Worm (Caenorhabditis elegans) whole organism, L2 larva: ENCODE results near the gene pho-12.

Source experiments
- crh-2 ChIP-seq: sonication (generic microtip); optimal IDR thresholded peaks from 2 replicates; lab custom pipeline; 2017; ENCODE audit warnings: missing biosample characterization, missing genetic modification characterization
- nhr-11 ChIP-seq: fragments of 150-350 bp; optimal IDR thresholded peaks from 2 replicates; lab custom pipeline; 2014; ENCODE audit warnings: missing biosample characterization, missing genetic modification characterization

DNA sequence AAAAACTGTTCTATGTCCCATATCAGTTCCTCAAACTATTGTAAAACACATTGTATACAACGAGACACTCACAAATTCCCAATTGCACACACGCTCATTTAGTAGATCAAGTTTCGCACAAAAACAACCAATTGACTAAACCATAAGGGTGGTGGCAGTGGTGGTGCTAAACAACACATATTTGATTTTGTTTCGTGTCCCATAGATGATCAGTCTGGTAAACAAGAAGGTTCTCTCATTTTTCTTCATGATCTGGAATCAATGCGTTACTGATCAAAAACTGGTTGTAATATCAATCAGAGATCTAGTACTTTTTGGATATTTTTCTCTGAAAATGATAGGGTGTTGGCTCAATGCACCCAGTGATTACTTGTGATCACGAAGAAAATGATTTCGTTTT lies 42.0 kb downstream of the pho-12 start:
- no peak for TF ChIP-seq nhr-11
- TF ChIP-seq crh-2 (tag; lab: Kevin White, UChicago) = no peak
